Worm (Caenorhabditis elegans) whole organism, mixed stage, embryonic: ENCODE results near the gene Y55F3BR.1.

Source experiments
- M03D4.4 ChIP-seq: sonication (generic microtip); optimal IDR thresholded peaks from 2 replicates; lab custom pipeline; 2017; ENCODE audit warnings: mild to moderate bottlenecking, missing genetic modification characterization, missing compliant biosample characterization
- bed-3 ChIP-seq: fragments of 200-800 bp; sonication (Bioruptor generic); optimal IDR thresholded peaks from 3 replicates; lab custom pipeline; 2018; ENCODE audit warnings: mild to moderate bottlenecking, missing genetic modification characterization, moderate library complexity, missing compliant biosample characterization
- blmp-1 ChIP-seq: fragments of 150-350 bp; optimal IDR thresholded peaks from 2 replicates; lab custom pipeline; 2014; ENCODE audit warnings: missing biosample characterization, missing genetic modification characterization
- ceh-39 ChIP-seq: fragments of 150-350 bp; optimal IDR thresholded peaks from 2 replicates; lab custom pipeline; 2014; ENCODE audit warnings: missing biosample characterization, missing genetic modification characterization
- ceh-43 ChIP-seq: fragments of 200-800 bp; sonication (Bioruptor generic); optimal IDR thresholded peaks from 2 replicates; lab custom pipeline; 2018; ENCODE audit warnings: mild to moderate bottlenecking, missing genetic modification characterization, moderate library complexity, missing compliant biosample characterization
- ceh-83 ChIP-seq: fragments of 200-800 bp; sonication (Bioruptor generic); optimal IDR thresholded peaks from 2 replicates; lab custom pipeline; 2018; ENCODE audit warnings: mild to moderate bottlenecking, missing genetic modification characterization, missing compliant biosample characterization
- ces-1 ChIP-seq: fragments of 150-350 bp; optimal IDR thresholded peaks from 2 replicates; lab custom pipeline; 2014; ENCODE audit warnings: missing biosample characterization, missing genetic modification reagents, missing genetic modification characterization
- cnd-1 ChIP-seq: fragments of 200-800 bp; sonication (Bioruptor generic); optimal IDR thresholded peaks from 2 replicates; lab custom pipeline; 2018; ENCODE audit warnings: mild to moderate bottlenecking, missing genetic modification characterization, missing compliant biosample characterization
- drap-1 ChIP-seq: fragments of 200-800 bp; sonication (Bioruptor generic); optimal IDR thresholded peaks from 3 replicates; lab custom pipeline; 2018; ENCODE audit warnings: mild to moderate bottlenecking, missing genetic modification characterization, missing compliant biosample characterization
- elt-1 ChIP-seq: sonication (generic microtip); optimal IDR thresholded peaks from 2 replicates; lab custom pipeline; 2017; ENCODE audit warnings: missing genetic modification characterization, mild to moderate bottlenecking, missing compliant biosample characterization, antibody characterized with exemption, moderate library complexity, borderline replicate concordance; ENCODE audit not compliant: insufficient read depth
- elt-3 ChIP-seq: fragments of 150-350 bp; optimal IDR thresholded peaks from 2 replicates; lab custom pipeline; 2014; ENCODE audit warnings: missing biosample characterization, missing genetic modification characterization
- flh-1 ChIP-seq: fragments of 200-800 bp; sonication (Bioruptor generic); optimal IDR thresholded peaks from 2 replicates; lab custom pipeline; 2018; ENCODE audit warnings: mild to moderate bottlenecking, missing genetic modification characterization, moderate library complexity, missing compliant biosample characterization
- ham-2 ChIP-seq: fragments of 200-800 bp; sonication (Bioruptor generic); optimal IDR thresholded peaks from 2 replicates; lab custom pipeline; 2018; ENCODE audit warnings: mild to moderate bottlenecking, missing genetic modification characterization, missing compliant biosample characterization
- hlh-1 ChIP-seq: fragments of 150-350 bp; optimal IDR thresholded peaks from 2 replicates; lab custom pipeline; 2014; ENCODE audit warnings: missing biosample characterization, missing genetic modification reagents, missing genetic modification characterization
- lin-13 ChIP-seq: fragments of 150-350 bp; optimal IDR thresholded peaks from 2 replicates; lab custom pipeline; 2014; ENCODE audit warnings: missing biosample characterization, missing genetic modification characterization
- lin-32 ChIP-seq: fragments of 200-800 bp; sonication (Bioruptor generic); optimal IDR thresholded peaks from 2 replicates; lab custom pipeline; 2018; ENCODE audit warnings: mild to moderate bottlenecking, missing genetic modification characterization, missing compliant biosample characterization
- lsy-2 ChIP-seq: fragments of 150-350 bp; optimal IDR thresholded peaks from 2 replicates; lab custom pipeline; 2014; ENCODE audit warnings: missing biosample characterization, missing genetic modification characterization
- mab-5 ChIP-seq: fragments of 150-350 bp; optimal IDR thresholded peaks from 2 replicates; lab custom pipeline; 2014; ENCODE audit warnings: missing biosample characterization, missing genetic modification characterization
- mep-1 ChIP-seq: fragments of 150-350 bp; optimal IDR thresholded peaks from 2 replicates; lab custom pipeline; 2017; ENCODE audit warnings: missing biosample characterization, missing genetic modification reagents, missing genetic modification characterization, inconsistent platforms
- mls-2 ChIP-seq: sonication (generic microtip); optimal IDR thresholded peaks from 2 replicates; lab custom pipeline; 2016; ENCODE audit warnings: mild to moderate bottlenecking, missing genetic modification characterization, moderate library complexity, missing compliant biosample characterization
- nhr-12 ChIP-seq: fragments of 150-350 bp; optimal IDR thresholded peaks from 2 replicates; lab custom pipeline; 2014; ENCODE audit warnings: missing biosample characterization, missing genetic modification characterization
- nhr-2 ChIP-seq: fragments of 150-350 bp; optimal IDR thresholded peaks from 2 replicates; lab custom pipeline; 2014; ENCODE audit warnings: missing biosample characterization, missing genetic modification characterization
- nhr-237 ChIP-seq: fragments of 150-350 bp; optimal IDR thresholded peaks from 2 replicates; lab custom pipeline; 2014; ENCODE audit warnings: missing biosample characterization, missing genetic modification characterization
- nhr-28 ChIP-seq: fragments of 150-350 bp; optimal IDR thresholded peaks from 2 replicates; lab custom pipeline; 2014; ENCODE audit warnings: missing biosample characterization, missing genetic modification characterization
- nhr-76 ChIP-seq: sonication (generic microtip); optimal IDR thresholded peaks from 2 replicates; lab custom pipeline; 2017; ENCODE audit warnings: missing biosample characterization, missing genetic modification characterization
- pha-4 ChIP-seq: fragments of 150-350 bp; optimal IDR thresholded peaks from 2 replicates; lab custom pipeline; 2018; ENCODE audit warnings: missing biosample characterization, missing genetic modification reagents, missing genetic modification characterization
- sem-2 ChIP-seq: fragments of 200-800 bp; sonication (Bioruptor generic); optimal IDR thresholded peaks from 2 replicates; lab custom pipeline; 2018; ENCODE audit warnings: mild to moderate bottlenecking, missing genetic modification characterization, missing compliant biosample characterization
- snpc-4 ChIP-seq: fragments of 150-350 bp; optimal IDR thresholded peaks from 2 replicates; lab custom pipeline; 2014; ENCODE audit warnings: missing biosample characterization, missing genetic modification characterization
- sptf-1 ChIP-seq: sonication (generic microtip); optimal IDR thresholded peaks from 2 replicates; lab custom pipeline; 2017; ENCODE audit warnings: mild to moderate bottlenecking, missing genetic modification characterization, moderate library complexity, missing compliant biosample characterization
- tbx-8 ChIP-seq: fragments of 200-800 bp; sonication (Bioruptor generic); optimal IDR thresholded peaks from 2 replicates; lab custom pipeline; 2018; ENCODE audit warnings: mild to moderate bottlenecking, missing genetic modification characterization, moderate library complexity, missing compliant biosample characterization
- unc-120 ChIP-seq: sonication (generic microtip); optimal IDR thresholded peaks from 2 replicates; lab custom pipeline; 2017; ENCODE audit warnings: missing genetic modification characterization, missing compliant biosample characterization; ENCODE audit not compliant: poor library complexity, severe bottlenecking
- unc-39 ChIP-seq: fragments of 150-350 bp; optimal IDR thresholded peaks from 2 replicates; lab custom pipeline; 2014; ENCODE audit warnings: missing biosample characterization, missing genetic modification characterization
- unc-62 ChIP-seq: fragments of 150-350 bp; optimal IDR thresholded peaks from 2 replicates; lab custom pipeline; 2014; ENCODE audit warnings: missing biosample characterization, missing genetic modification reagents, missing genetic modification characterization
- zip-8 ChIP-seq: fragments of 150-350 bp; optimal IDR thresholded peaks from 2 replicates; lab custom pipeline; 2014; ENCODE audit warnings: missing biosample characterization, missing genetic modification characterization
- ztf-11 ChIP-seq: fragments of 150-350 bp; optimal IDR thresholded peaks from 2 replicates; lab custom pipeline; 2014; ENCODE audit warnings: missing biosample characterization, missing genetic modification characterization

The Y55F3BR.1 gene

DNA sequence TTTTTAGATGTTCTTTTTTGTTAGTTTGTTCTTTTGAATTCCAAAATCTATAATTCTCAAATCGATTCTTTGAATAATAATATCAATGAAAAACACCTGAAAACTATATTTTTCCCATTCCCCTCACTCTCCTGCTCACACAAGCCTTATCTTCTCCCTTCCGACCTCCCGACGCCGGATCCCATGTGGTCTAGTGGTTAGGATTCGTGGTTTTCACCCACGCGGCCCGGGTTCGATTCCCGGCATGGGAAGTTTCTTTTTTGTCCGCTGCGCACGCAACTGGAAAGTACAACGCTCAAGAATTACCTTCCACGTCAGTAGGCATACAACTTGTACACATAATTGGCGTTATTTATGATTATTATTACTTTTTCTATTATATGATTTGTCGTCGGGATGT lies 32.0 kb upstream of the Y55F3BR.1 start:
- TF ChIP-seq elt-3 = no peak
- TF ChIP-seq flh-1 (GFP tag; lab: Kevin White, UChicago) = peak; percentile 15
- TF ChIP-seq mep-1 (tag; lab: Kevin White, UChicago) = no peak
- peak; percentile 60 for TF ChIP-seq sem-2 (GFP tag; lab: Kevin White, UChicago)
- TF ChIP-seq tbx-8 (GFP tag; lab: Kevin White, UChicago) = no peak
- TF ChIP-seq unc-62 = no peak
- TF ChIP-seq nhr-2 (tag; lab: Kevin White, UChicago) = no peak
- peak; percentile 0 for TF ChIP-seq hlh-1 (tag; lab: Kevin White, UChicago)
- TF ChIP-seq lsy-2 (tag; lab: Kevin White, UChicago) = no peak
- no peak for TF ChIP-seq zip-8 (tag; lab: Kevin White, UChicago)
- TF ChIP-seq M03D4.4 (tag; lab: Kevin White, UChicago) = peak; percentile 64
- no peak for TF ChIP-seq ces-1
- TF ChIP-seq cnd-1 (tag; lab: Kevin White, UChicago) = peak; percentile 56
- TF ChIP-seq nhr-12 (tag; lab: Kevin White, UChicago) = no peak
- TF ChIP-seq unc-120 (tag; lab: Kevin White, UChicago) = peak; percentile 60
- TF ChIP-seq ham-2 (GFP tag; lab: Kevin White, UChicago) = peak; percentile 7
- no peak for TF ChIP-seq ztf-11 (tag; lab: Kevin White, UChicago)
- peak; percentile 56 for TF ChIP-seq bed-3 (GFP tag; lab: Kevin White, UChicago)
- no peak for TF ChIP-seq nhr-237
- TF ChIP-seq ceh-83 = peak; percentile 68
- TF ChIP-seq ceh-39 (tag; lab: Kevin White, UChicago) = no peak
- TF ChIP-seq mls-2 (tag; lab: Kevin White, UChicago) = peak; percentile 47
- no peak for TF ChIP-seq nhr-28 (tag; lab: Kevin White, UChicago)
- TF ChIP-seq lin-32 = peak; percentile 53
- no peak for TF ChIP-seq snpc-4 (tag; lab: Kevin White, UChicago)
- TF ChIP-seq sptf-1 (tag; lab: Kevin White, UChicago) = peak; percentile 82
- no peak for TF ChIP-seq mab-5
- TF ChIP-seq drap-1 (GFP tag; lab: Kevin White, UChicago) = peak; percentile 68
- no peak for TF ChIP-seq blmp-1 (tag; lab: Kevin White, UChicago)
- TF ChIP-seq elt-1 (tag; lab: Kevin White, UChicago) = no peak
- TF ChIP-seq ceh-43 = peak; percentile 17
- no peak for TF ChIP-seq lin-13
- TF ChIP-seq pha-4 (tag; lab: Kevin White, UChicago) = no peak
- TF ChIP-seq unc-39 (tag; lab: Kevin White, UChicago) = no peak
- TF ChIP-seq, all 35 proteins: peak for 14

- TF ChIP-seq tbx-8 (GFP tag; lab: Kevin White, UChicago) (no peak), blmp-1 (tag; lab: Kevin White, UChicago) (no peak), nhr-76 (no peak), nhr-28 (tag; lab: Kevin White, UChicago) (no peak), elt-1 (tag; lab: Kevin White, UChicago) (no peak), ztf-11 (tag; lab: Kevin White, UChicago) (no peak), sptf-1 (tag; lab: Kevin White, UChicago) (no peak), hlh-1 (tag; lab: Kevin White, UChicago) (no peak), ceh-43 (no peak), zip-8 (tag; lab: Kevin White, UChicago) (no peak), unc-120 (tag; lab: Kevin White, UChicago) (no peak), nhr-237 (no peak), ham-2 (GFP tag; lab: Kevin White, UChicago) (no peak), flh-1 (GFP tag; lab: Kevin White, UChicago) (no peak), unc-39 (tag; lab: Kevin White, UChicago) (no peak), snpc-4 (tag; lab: Kevin White, UChicago) (no peak), ceh-83 (no peak)
Observed at ce11 chrIV:845198-845597, 29.4 kb upstream of the Y55F3BR.1 start, which contains the start of gene lgc-33. Gene lgc-33, plus strand, starts transcription at chrIV:845498.

DNA sequence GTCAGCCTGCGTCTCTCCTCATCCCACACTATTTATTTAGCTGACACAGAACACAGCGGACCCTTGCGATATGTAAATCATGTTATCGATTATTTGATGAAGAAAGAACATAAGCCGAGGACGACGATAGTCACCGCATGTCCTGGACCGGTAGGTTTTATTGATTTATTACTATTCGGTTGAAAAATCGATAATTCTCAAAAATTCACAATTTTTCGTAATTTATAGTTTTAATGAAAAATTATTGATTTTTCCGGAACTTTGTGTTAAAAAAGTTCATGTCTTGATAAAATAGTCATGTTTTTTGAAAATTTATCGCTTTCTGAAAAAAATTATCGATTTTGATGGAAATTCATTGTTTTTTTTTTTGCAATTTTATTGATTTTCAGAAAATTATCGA lies 26.4 kb upstream of the Y55F3BR.1 start:
- TF ChIP-seq elt-1 (tag; lab: Kevin White, UChicago) = no peak
- TF ChIP-seq nhr-76 = no peak
- TF ChIP-seq nhr-28 (tag; lab: Kevin White, UChicago) = no peak
- TF ChIP-seq tbx-8 (GFP tag; lab: Kevin White, UChicago) = no peak
- TF ChIP-seq flh-1 (GFP tag; lab: Kevin White, UChicago) = no peak
- no peak for TF ChIP-seq nhr-12 (tag; lab: Kevin White, UChicago)
